Worm (Caenorhabditis elegans): ENCODE results near the gene btf-1.

ce11 chrII:13248886-13249285, 48.9 kb downstream of the btf-1 start, which contains the start of gene F15D4.6:
- TF ChIP-seq tbx-7 (tag; optimal IDR thresholded peaks at IDR 0.05) (no peak), lin-11 (tag; optimal IDR thresholded peaks at IDR 0.05) (no peak)
